Worm (Caenorhabditis elegans): ENCODE results near the gene aass-1.

DNA sequence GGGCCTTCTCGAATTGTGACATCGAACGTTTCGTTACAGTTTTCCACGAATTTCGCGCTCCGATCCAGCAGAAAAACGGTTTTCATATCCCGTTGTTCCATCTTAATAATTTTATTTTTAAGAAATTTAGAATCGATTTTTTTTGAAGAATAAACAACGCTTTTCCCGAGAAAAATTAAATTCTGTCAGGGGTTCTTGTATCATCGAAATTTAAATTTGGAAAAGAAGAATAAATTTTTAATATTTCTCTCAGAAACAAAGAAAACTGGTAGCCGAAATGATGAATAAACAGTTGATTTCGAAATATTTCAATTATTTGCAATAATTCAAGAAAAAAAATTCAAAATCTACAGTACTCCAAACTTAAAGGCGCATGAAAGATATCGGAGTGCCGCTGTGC, 7.6 kb upstream of the aass-1 start, which contains the start of gene ints-13:
- TF ChIP-seq ceh-44 (GFP tag; IDR thresholded peaks at IDR 0.05) (no peak), tag-97 (GFP tag; IDR thresholded peaks at IDR 0.05) (no peak), ztf-11 (tag; optimal IDR thresholded peaks at IDR 0.05) (no peak), snpc-1.2 (GFP tag; IDR thresholded peaks at IDR 0.05) (no peak), mdt-29 (GFP tag; IDR thresholded peaks at IDR 0.05) (no peak), ceh-82 (tag; optimal IDR thresholded peaks at IDR 0.05) (no peak), dpl-1 (GFP tag; optimal IDR thresholded peaks at IDR 0.05) (no peak), skn-1 (tag; optimal IDR thresholded peaks at IDR 0.05) (no peak), zip-2 (tag; optimal IDR thresholded peaks at IDR 0.05) (no peak), R02D3.7 (tag; optimal IDR thresholded peaks at IDR 0.05) (no peak)
